Worm (Caenorhabditis elegans): Measurements from ENCODE around the gene srx-23.
A peak's percentile ranks its signal among the peaks of the same experiment; 100 is the strongest.

The srx-23 gene

ce11 chrV:708808-709207 lies 26.7 kb downstream of the srx-23 start, which contains the start of gene srbc-39:
srbc-39 (plus strand) TSS chrV:709108.
- TF ChIP-seq blmp-1 (tag; optimal IDR thresholded peaks at IDR 0.05) (no peak), swsn-7 (tag; optimal IDR thresholded peaks at IDR 0.05) (no peak), lin-35 (GFP tag; optimal IDR thresholded peaks at IDR 0.05) (no peak), hpl-2 (GFP tag; optimal IDR thresholded peaks at IDR 0.05) (no peak), ets-5 (GFP tag; IDR thresholded peaks at IDR 0.05) (no peak), snu-23 (GFP tag; optimal IDR thresholded peaks at IDR 0.05) (no peak)

ce11 chrV:712882-713281 lies 30.8 kb downstream of the srx-23 start, which contains the start of gene cyp-33C11:
cyp-33C11 (minus strand) TSS chrV:712982.
- no peak for TF ChIP-seq elt-3 (tag; optimal IDR thresholded peaks at IDR 0.05)
- TF ChIP-seq sox-4 (tag; optimal IDR thresholded peaks at IDR 0.05) = no peak

- TF ChIP-seq xbp-1 (tag; optimal IDR thresholded peaks at IDR 0.05) (no peak), hlh-17 (GFP tag; optimal IDR thresholded peaks at IDR 0.05; ENCODE audit: borderline replicate concordance) (no peak)
These were observed 37.6 kb downstream of the srx-23 start, which contains the start of gene srbc-40 for ce11 chrV:719731-720130. srbc-40 (minus strand) TSS chrV:719831.

ce11 chrV:722889-723288 lies 40.8 kb downstream of the srx-23 start:
- no peak for TF ChIP-seq C16A3.4 (tag; optimal IDR thresholded peaks at IDR 0.05)
- TF ChIP-seq ces-1 (GFP tag; optimal IDR thresholded peaks at IDR 0.05) = no peak
- no peak for TF ChIP-seq lin-15B (tag; optimal IDR thresholded peaks at IDR 0.05)
- no peak for TF ChIP-seq ceh-90 (tag; optimal IDR thresholded peaks at IDR 0.05)
- no peak for TF ChIP-seq aly-2 (tag; optimal IDR thresholded peaks at IDR 0.05)
- TF ChIP-seq elt-2 (tag; optimal IDR thresholded peaks at IDR 0.05) = no peak
- no peak for TF ChIP-seq ceh-88 (GFP tag; IDR thresholded peaks at IDR 0.05)
- TF ChIP-seq alr-1 (tag; optimal IDR thresholded peaks at IDR 0.05; ENCODE audit: borderline replicate concordance) = no peak
- no peak for TF ChIP-seq pax-3 (tag; optimal IDR thresholded peaks at IDR 0.05)
- TF ChIP-seq hlh-17 (GFP tag; optimal IDR thresholded peaks at IDR 0.05; ENCODE audit: borderline replicate concordance) = no peak
- TF ChIP-seq tbx-2 (tag; optimal IDR thresholded peaks at IDR 0.05) = no peak
- TF ChIP-seq mab-9 (GFP tag; IDR thresholded peaks at IDR 0.05) = no peak
- no peak for TF ChIP-seq ama-1 (optimal IDR thresholded peaks at IDR 0.05)
- no peak for TF ChIP-seq F16B12.6 (tag; optimal IDR thresholded peaks at IDR 0.05)
- no peak for TF ChIP-seq unc-130 (tag; optimal IDR thresholded peaks at IDR 0.05)
- TF ChIP-seq snpc-4 (tag; optimal IDR thresholded peaks at IDR 0.05) = no peak
- no peak for TF ChIP-seq unc-62 (GFP tag; optimal IDR thresholded peaks at IDR 0.05)

- TF ChIP-seq nhr-85 (tag) (no peak), hpl-2 (GFP tag; optimal IDR thresholded peaks at IDR 0.05) (peak; percentile 75), nhr-76 (tag; optimal IDR thresholded peaks at IDR 0.05) (no peak), egl-13 (tag; optimal IDR thresholded peaks at IDR 0.05) (no peak), unc-62 (GFP tag; optimal IDR thresholded peaks at IDR 0.05) (no peak), nhr-12 (tag; optimal IDR thresholded peaks at IDR 0.05) (no peak), alr-1 (tag; optimal IDR thresholded peaks at IDR 0.05; ENCODE audit: borderline replicate concordance) (no peak), snpc-4 (tag; optimal IDR thresholded peaks at IDR 0.05) (no peak), ztf-11 (tag; optimal IDR thresholded peaks at IDR 0.05) (peak in 1 of 2 experiments; percentile 5), nhr-90 (tag; optimal IDR thresholded peaks at IDR 0.05; ENCODE audit: poor library complexity) (peak; percentile 76), ceh-90 (tag; optimal IDR thresholded peaks at IDR 0.05) (no peak), lir-3 (tag; optimal IDR thresholded peaks at IDR 0.05; ENCODE audit: poor library complexity) (peak; percentile 47), isw-1 (GFP tag; IDR thresholded peaks at IDR 0.05) (no peak), lin-14 (GFP tag; optimal IDR thresholded peaks at IDR 0.05) (peak; percentile 71), F16B12.6 (tag; optimal IDR thresholded peaks at IDR 0.05) (no peak), dpl-1 (GFP tag; optimal IDR thresholded peaks at IDR 0.05) (no peak), Y116A8C.19 (tag; optimal IDR thresholded peaks at IDR 0.05; ENCODE audit: borderline replicate concordance) (no peak), lsy-2 (tag; optimal IDR thresholded peaks at IDR 0.05) (peak; percentile 51 to 58), ceh-82 (tag; optimal IDR thresholded peaks at IDR 0.05) (no peak), mef-2 (tag; optimal IDR thresholded peaks at IDR 0.05) (no peak), fkh-10 (GFP tag; optimal IDR thresholded peaks at IDR 0.05) (no peak), pag-3 (tag; optimal IDR thresholded peaks at IDR 0.05; ENCODE audit: borderline replicate concordance, insufficient read depth) (no peak), egl-27 (tag; optimal IDR thresholded peaks at IDR 0.05) (no peak), grh-1 (GFP tag; IDR thresholded peaks at IDR 0.05) (no peak), sox-4 (tag; optimal IDR thresholded peaks at IDR 0.05) (no peak), xbp-1 (tag; optimal IDR thresholded peaks at IDR 0.05) (no peak), lin-35 (GFP tag; optimal IDR thresholded peaks at IDR 0.05) (peak in 1 of 2 experiments; percentile 85)
These were observed 41.8 kb downstream of the srx-23 start, which contains the start of gene fbxb-72 for ce11 chrV:723895-724352. fbxb-72 (minus strand) TSS chrV:723952.
